Worm (Caenorhabditis elegans) whole organism, young adult: Measurements from ENCODE around the gene Y53G8AR.8.

ENCODE experiments used
- B0019.2 ChIP-seq: fragments of 200-800 bp; sonication (Bioruptor generic); conservative IDR thresholded peaks from 2 replicates; pipeline ENCODE4 v1.3.6; 2022; ENCODE audit warnings: missing genetic modification reagents, missing genetic modification characterization, missing compliant biosample characterization
- C06A6.2 ChIP-seq: fragments of 200-800 bp; sonication (Bioruptor generic); conservative IDR thresholded peaks from 2 replicates; pipeline ENCODE4 v1.3.6; 2022; ENCODE audit warnings: missing genetic modification characterization, missing compliant biosample characterization
- F22D6.2 ChIP-seq: sonication (generic microtip); optimal IDR thresholded peaks from 2 replicates; lab custom pipeline; 2016; ENCODE audit warnings: mild to moderate bottlenecking, missing genetic modification characterization, missing compliant biosample characterization
- F23B12.7 ChIP-seq: sonication (generic microtip); optimal IDR thresholded peaks from 2 replicates; lab custom pipeline; 2017; ENCODE audit warnings: missing genetic modification characterization, mild to moderate bottlenecking, missing compliant biosample characterization, antibody characterized with exemption, moderate library complexity; ENCODE audit not compliant: insufficient read depth
- F37B4.10 ChIP-seq: fragments of 200-800 bp; sonication (Bioruptor generic); IDR thresholded peaks from 2 replicates; pipeline ENCODE4 v1.3.6; 2022; ENCODE audit warnings: missing genetic modification characterization, missing compliant biosample characterization
- F49E8.2 ChIP-seq: sonication (generic microtip); optimal IDR thresholded peaks from 3 replicates; lab custom pipeline; 2017; ENCODE audit warnings: missing genetic modification characterization, mild to moderate bottlenecking, missing compliant biosample characterization, antibody characterized with exemption, moderate library complexity; ENCODE audit not compliant: insufficient read depth
- F52B5.7 ChIP-seq: sonication (generic microtip); optimal IDR thresholded peaks from 2 replicates; lab custom pipeline; 2016; ENCODE audit warnings: mild to moderate bottlenecking, missing genetic modification characterization, missing compliant biosample characterization
- F57A8.1 ChIP-seq: fragments of 200-800 bp; sonication (Bioruptor generic); optimal IDR thresholded peaks from 2 replicates; lab custom pipeline; 2018; ENCODE audit warnings: mild to moderate bottlenecking, missing genetic modification characterization, moderate library complexity, missing compliant biosample characterization
- K12H6.12 ChIP-seq: fragments of 200-800 bp; sonication (Bioruptor generic); optimal IDR thresholded peaks from 2 replicates; lab custom pipeline; 2018; ENCODE audit warnings: mild to moderate bottlenecking, missing genetic modification characterization, missing compliant biosample characterization
- T07F8.4 ChIP-seq: sonication (generic microtip); optimal IDR thresholded peaks from 2 replicates; lab custom pipeline; 2016; ENCODE audit warnings: mild to moderate bottlenecking, missing genetic modification characterization, moderate library complexity, missing compliant biosample characterization
- Y56A3A.18 ChIP-seq: fragments of 200-800 bp; sonication (Bioruptor generic); IDR thresholded peaks from 2 replicates; pipeline ENCODE4 v1.3.6; 2022; ENCODE audit warnings: missing genetic modification reagents, missing genetic modification characterization, missing compliant biosample characterization
- Y79H2A.3 ChIP-seq: fragments of 200-800 bp; sonication (Bioruptor generic); conservative IDR thresholded peaks from 2 replicates; pipeline ENCODE4 v1.3.6; 2022; ENCODE audit warnings: missing genetic modification reagents, missing genetic modification characterization, missing compliant biosample characterization
- ama-1 ChIP-seq, 3 experiments: fragments of 150-350 bp in 1 of 3; sonication (generic microtip) in 2 of 3; optimal IDR thresholded peaks; 2 replicates each; lab custom pipeline; 2014 to 2018; ENCODE audit warnings: missing biosample characterization in 2 of 3, missing genetic modification characterization in 2 of 3, missing genetic modification reagents in 2 of 3
- aptf-3 ChIP-seq: fragments of 200-800 bp; sonication (Bioruptor generic); IDR thresholded peaks from 2 replicates; pipeline ENCODE4 v1.3.6; 2022; ENCODE audit warnings: missing genetic modification characterization, missing compliant biosample characterization
- bed-2 ChIP-seq: fragments of 200-800 bp; sonication (Bioruptor generic); IDR thresholded peaks from 2 replicates; pipeline ENCODE4 v1.3.6; 2022; ENCODE audit warnings: missing genetic modification reagents, missing genetic modification characterization, missing compliant biosample characterization
- ccch-3 ChIP-seq: fragments of 200-800 bp; sonication (Bioruptor generic); optimal IDR thresholded peaks from 2 replicates; lab custom pipeline; 2018; ENCODE audit warnings: mild to moderate bottlenecking, missing genetic modification characterization, missing compliant biosample characterization
- ceh-58 ChIP-seq: fragments of 200-800 bp; sonication (Bioruptor generic); IDR thresholded peaks from 2 replicates; pipeline ENCODE4 v1.3.6; 2022; ENCODE audit warnings: missing genetic modification characterization, missing compliant biosample characterization
- ceh-79 ChIP-seq: sonication (generic microtip); optimal IDR thresholded peaks from 2 replicates; lab custom pipeline; 2017; ENCODE audit warnings: mild to moderate bottlenecking, missing genetic modification characterization, missing compliant biosample characterization
- ceh-91 ChIP-seq: fragments of 200-800 bp; sonication (Bioruptor generic); IDR thresholded peaks from 2 replicates; pipeline ENCODE4 v1.3.6; 2022; ENCODE audit warnings: missing genetic modification reagents, missing genetic modification characterization, missing compliant biosample characterization
- dpff-1 ChIP-seq: sonication (generic microtip); optimal IDR thresholded peaks from 2 replicates; lab custom pipeline; 2017; ENCODE audit warnings: mild to moderate bottlenecking, missing genetic modification characterization, missing compliant biosample characterization
- efl-1 ChIP-seq: fragments of 150-350 bp; optimal IDR thresholded peaks from 2 replicates; lab custom pipeline; 2014; ENCODE audit warnings: missing biosample characterization, missing genetic modification reagents, missing genetic modification characterization
- egl-44 ChIP-seq: fragments of 200-800 bp; sonication (Bioruptor generic); IDR thresholded peaks from 2 replicates; pipeline ENCODE4 v1.3.6; 2022; ENCODE audit warnings: missing genetic modification reagents, missing genetic modification characterization, missing compliant biosample characterization
- him-1 ChIP-seq: sonication (generic microtip); optimal IDR thresholded peaks from 2 replicates; lab custom pipeline; 2016; ENCODE audit warnings: missing genotype, missing genetic modification reagents, missing genetic modification characterization, missing compliant biosample characterization
- hlh-12 ChIP-seq: sonication (generic microtip); optimal IDR thresholded peaks from 2 replicates; lab custom pipeline; 2016; ENCODE audit warnings: missing genetic modification characterization, missing compliant biosample characterization
- hmg-1.2 ChIP-seq: fragments of 200-800 bp; sonication (Bioruptor generic); IDR thresholded peaks from 2 replicates; pipeline ENCODE4 v1.3.6; 2022; ENCODE audit warnings: missing genetic modification reagents, missing genetic modification characterization, missing compliant biosample characterization
- lin-26 ChIP-seq: fragments of 200-800 bp; sonication (Bioruptor generic); IDR thresholded peaks from 2 replicates; pipeline ENCODE4 v1.3.6; 2022; ENCODE audit warnings: missing genetic modification reagents, missing genetic modification characterization, missing compliant biosample characterization
- lin-40 ChIP-seq: sonication (generic microtip); optimal IDR thresholded peaks from 2 replicates; lab custom pipeline; 2016; ENCODE audit warnings: missing genetic modification characterization, mild to moderate bottlenecking, missing compliant biosample characterization, missing genotype, missing genetic modification reagents
- lir-1 ChIP-seq: fragments of 200-800 bp; sonication (Bioruptor generic); conservative IDR thresholded peaks from 2 replicates; pipeline ENCODE4 v1.3.6; 2022; ENCODE audit warnings: missing genetic modification reagents, missing genetic modification characterization, missing compliant biosample characterization
- madf-10 ChIP-seq: sonication (generic microtip); optimal IDR thresholded peaks from 2 replicates; lab custom pipeline; 2016; ENCODE audit warnings: mild to moderate bottlenecking, missing genetic modification characterization, missing compliant biosample characterization
- madf-3 ChIP-seq: fragments of 200-800 bp; sonication (Bioruptor generic); IDR thresholded peaks from 2 replicates; pipeline ENCODE4 v1.3.6; 2022; ENCODE audit warnings: missing genetic modification reagents, missing genetic modification characterization, missing compliant biosample characterization
- madf-8 ChIP-seq: fragments of 200-800 bp; sonication (Bioruptor generic); conservative IDR thresholded peaks from 2 replicates; pipeline ENCODE4 v1.3.6; 2022; ENCODE audit warnings: missing genetic modification reagents, missing genetic modification characterization, missing compliant biosample characterization
- mel-28 ChIP-seq: sonication (generic microtip); optimal IDR thresholded peaks from 2 replicates; lab custom pipeline; 2016; ENCODE audit warnings: borderline replicate concordance, mild to moderate bottlenecking, missing genetic modification characterization, missing compliant biosample characterization
- nfya-2 ChIP-seq: fragments of 200-800 bp; sonication (Bioruptor generic); IDR thresholded peaks from 2 replicates; pipeline ENCODE4 v1.3.6; 2022; ENCODE audit warnings: missing genetic modification reagents, missing genetic modification characterization, missing compliant biosample characterization
- nfyb-1 ChIP-seq: fragments of 200-800 bp; sonication (Bioruptor generic); IDR thresholded peaks from 2 replicates; pipeline ENCODE4 v1.3.6; 2022; ENCODE audit warnings: missing genetic modification reagents, missing genetic modification characterization, missing compliant biosample characterization
- nhr-179 ChIP-seq: sonication (generic microtip); optimal IDR thresholded peaks from 2 replicates; lab custom pipeline; 2016; ENCODE audit warnings: mild to moderate bottlenecking, missing genetic modification characterization, missing compliant biosample characterization
- nhr-90 ChIP-seq: sonication (generic microtip); optimal IDR thresholded peaks from 2 replicates; lab custom pipeline; 2016; ENCODE audit warnings: missing genotype, mild to moderate bottlenecking, missing genetic modification characterization, missing compliant biosample characterization
- pbrm-1 ChIP-seq: fragments of 200-800 bp; sonication (Bioruptor generic); IDR thresholded peaks from 2 replicates; pipeline ENCODE4 v1.3.6; 2022; ENCODE audit warnings: missing genetic modification reagents, missing genetic modification characterization, missing compliant biosample characterization
- rec-8 ChIP-seq, 2 experiments: sonication (generic microtip); optimal IDR thresholded peaks; 2 replicates each; lab custom pipeline; 2016; ENCODE audit warnings: mild to moderate bottlenecking in 2 of 2, missing genetic modification characterization in 2 of 2, missing genetic modification reagents in 2 of 2, missing genotype in 2 of 2, missing biosample characterization in 1 of 2, missing compliant biosample characterization in 1 of 2, moderate library complexity in 1 of 2
- repo-1 ChIP-seq: sonication (generic microtip); optimal IDR thresholded peaks from 2 replicates; lab custom pipeline; 2017; ENCODE audit warnings: mild to moderate bottlenecking, missing genetic modification characterization, missing compliant biosample characterization
- sdz-38 ChIP-seq: sonication (generic microtip); optimal IDR thresholded peaks from 2 replicates; lab custom pipeline; 2016; ENCODE audit warnings: missing genotype, missing genetic modification characterization, missing compliant biosample characterization
- snpc-1.3 ChIP-seq: sonication (generic microtip); optimal IDR thresholded peaks from 2 replicates; lab custom pipeline; 2017; ENCODE audit warnings: missing genetic modification characterization, mild to moderate bottlenecking, missing compliant biosample characterization, antibody characterized with exemption, moderate library complexity, missing genotype, missing genetic modification reagents; ENCODE audit not compliant: insufficient read depth
- snpc-3.4 ChIP-seq: sonication (generic microtip); optimal IDR thresholded peaks from 2 replicates; lab custom pipeline; 2017; ENCODE audit warnings: missing genetic modification characterization, mild to moderate bottlenecking, missing compliant biosample characterization, antibody characterized with exemption, moderate library complexity, missing genotype, missing genetic modification reagents
- somi-1 ChIP-seq: fragments of 200-800 bp; sonication (Bioruptor generic); optimal IDR thresholded peaks from 2 replicates; lab custom pipeline; 2018; ENCODE audit warnings: mild to moderate bottlenecking, missing genetic modification characterization, missing compliant biosample characterization
- tbp1 ChIP-seq: fragments of 200-800 bp; sonication (Bioruptor generic); optimal IDR thresholded peaks from 2 replicates; lab custom pipeline; 2018; ENCODE audit warnings: mild to moderate bottlenecking, missing genetic modification characterization, missing compliant biosample characterization
- tbx-9 ChIP-seq: sonication (generic microtip); optimal IDR thresholded peaks from 2 replicates; lab custom pipeline; 2016; ENCODE audit warnings: borderline replicate concordance, missing genetic modification characterization, inconsistent platforms, missing compliant biosample characterization
- unc-62 ChIP-seq: fragments of 150-350 bp; optimal IDR thresholded peaks from 2 replicates; lab custom pipeline; 2014; ENCODE audit warnings: missing biosample characterization, missing genetic modification reagents, missing genetic modification characterization
- ztf-25 ChIP-seq: fragments of 200-800 bp; sonication (Bioruptor generic); IDR thresholded peaks from 2 replicates; pipeline ENCODE4 v1.3.6; 2022; ENCODE audit warnings: missing genetic modification reagents, missing genetic modification characterization, missing compliant biosample characterization
- ztf-26 ChIP-seq: sonication (generic microtip); optimal IDR thresholded peaks from 2 replicates; lab custom pipeline; 2017; ENCODE audit warnings: missing genetic modification characterization, missing compliant biosample characterization

Gene Y53G8AR.8

DNA sequence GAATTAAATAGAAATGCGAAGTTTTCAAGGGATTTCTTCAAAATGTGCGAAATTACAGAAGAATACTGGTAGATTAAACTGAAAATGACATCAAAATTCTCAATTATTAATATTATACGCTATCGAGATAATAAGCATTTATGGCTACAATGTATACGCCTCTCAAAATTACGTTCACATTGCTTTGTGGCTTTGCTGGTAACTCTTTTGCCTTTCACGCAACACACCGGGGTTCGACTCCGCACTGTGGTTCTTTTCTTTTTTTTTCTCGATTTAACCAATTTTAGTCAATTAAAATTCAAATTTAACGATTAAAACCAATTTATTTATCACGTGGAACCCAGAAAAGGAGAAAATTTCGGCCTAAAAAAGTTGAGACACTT, 45.1 kb downstream of the Y53G8AR.8 start (continued):
- TF ChIP-seq pbrm-1 (GFP tag; lab: Robert Waterston, UW) (peak; percentile 47; the same call in 1 of the 2 replicates), C06A6.2 (GFP tag; lab: Robert Waterston, UW) (no peak), nhr-90 (peak; percentile 80), him-1 (tag; lab: Kevin White, UChicago) (peak; percentile 20), lin-26 (peak; percentile 91; the same call in 1 of the 2 replicates), sdz-38 (tag; lab: Kevin White, UChicago) (no peak), ceh-58 (GFP tag; lab: Robert Waterston, UW) (no peak), egl-44 (GFP tag; lab: Robert Waterston, UW) (peak; percentile 67; the same call in 1 of the 2 replicates), aptf-3 (0 out of 2 replicates have a peak, but pooled peaks have one; percentile 58), ama-1 (optimal IDR thresholded peaks at IDR 0.05; lab: Kevin White, UChicago) (no peak), ama-1 (GFP tag; optimal IDR thresholded peaks at IDR 0.05; lab: Kevin White, UChicago) (peak; percentile 11 to 93), nfyb-1 (GFP tag; lab: Robert Waterston, UW) (peak; percentile 80), tbp1 (GFP tag; lab: Kevin White, UChicago) (peak; percentile 93), snpc-1.3 (tag; lab: Kevin White, UChicago) (peak; percentile 58), repo-1 (peak; percentile 41), K12H6.12 (no peak), Y56A3A.18 (GFP tag; lab: Robert Waterston, UW) (no peak), nfya-2 (GFP tag; lab: Robert Waterston, UW) (no peak), rec-8 (tag; optimal IDR thresholded peaks at IDR 0.05; lab: Kevin White, UChicago) (peak; percentile 56 to 86), madf-8 (no peak), hlh-12 (tag; lab: Kevin White, UChicago) (no peak), unc-62 (GFP tag; lab: Kevin White, UChicago) (no peak), F23B12.7 (peak; percentile 3), ztf-25 (GFP tag; lab: Robert Waterston, UW) (peak; percentile 82), dpff-1 (tag; lab: Kevin White, UChicago) (peak; percentile 38), F49E8.2 (tag; lab: Kevin White, UChicago) (peak; percentile 24), ceh-79 (tag; lab: Kevin White, UChicago) (peak; percentile 26), madf-10 (peak; percentile 61), lir-1 (no peak), B0019.2 (no peak), F52B5.7 (tag; lab: Kevin White, UChicago) (peak; percentile 45), ccch-3 (GFP tag; lab: Kevin White, UChicago) (no peak), T07F8.4 (peak; percentile 61), tbx-9 (tag; lab: Kevin White, UChicago) (no peak), Y79H2A.3 (GFP tag; lab: Robert Waterston, UW) (no peak), somi-1 (GFP tag; lab: Kevin White, UChicago) (no peak), nhr-179 (tag; lab: Kevin White, UChicago) (peak; percentile 8), mel-28 (tag; lab: Kevin White, UChicago) (no peak), madf-3 (GFP tag; lab: Robert Waterston, UW) (no peak), F57A8.1 (GFP tag; lab: Kevin White, UChicago) (no peak), ceh-91 (GFP tag; lab: Robert Waterston, UW) (no peak), snpc-3.4 (tag; lab: Kevin White, UChicago) (peak; percentile 74), efl-1 (GFP tag; lab: Kevin White, UChicago) (no peak), F22D6.2 (tag; lab: Kevin White, UChicago) (peak; percentile 38), bed-2 (GFP tag; lab: Robert Waterston, UW) (no peak), F37B4.10 (GFP tag; lab: Robert Waterston, UW) (no peak), hmg-1.2 (peak; percentile 48), ztf-26 (tag; lab: Kevin White, UChicago) (peak; percentile 4), lin-40 (tag; lab: Kevin White, UChicago) (no peak)
